Worm (Caenorhabditis elegans): ENCODE results near the gene mpst-1.

Gene mpst-1

DNA sequence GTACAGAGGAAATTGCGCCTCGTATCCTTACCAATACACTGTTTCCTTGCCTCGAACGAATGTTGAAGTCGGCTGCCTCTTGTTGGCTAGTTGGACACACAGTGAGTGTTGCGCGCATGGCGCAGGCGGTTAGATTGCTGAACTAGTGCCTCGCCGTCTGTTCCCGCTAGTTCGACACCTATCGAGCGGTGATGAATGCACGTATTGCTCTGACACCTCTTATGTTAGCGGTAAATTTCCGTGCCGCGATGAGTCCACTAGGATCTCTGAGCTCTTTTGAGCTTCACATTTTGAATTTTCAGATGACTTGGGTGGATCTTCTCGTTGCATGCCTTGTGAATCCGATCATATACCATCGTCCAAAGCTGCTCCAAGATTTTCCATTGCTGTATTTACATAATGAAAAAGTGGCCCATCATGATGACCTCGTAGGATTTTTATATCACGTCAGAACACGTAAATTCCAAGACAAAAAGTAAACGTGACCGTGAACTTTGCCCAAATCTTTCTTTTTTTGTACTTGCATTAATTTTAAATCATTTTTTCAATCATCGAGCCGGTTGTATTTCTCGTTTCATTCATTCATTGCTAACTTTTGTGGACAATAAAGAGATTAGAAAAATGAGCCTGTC lies 43.9 kb downstream of the mpst-1 start, which contains the start of gene F55A11.11 (continued):
- TF ChIP-seq B0261.1 (tag; optimal IDR thresholded peaks at IDR 0.05) = peak; percentile 99
- peak; percentile 65; the same call in 1 of the 2 replicates for TF ChIP-seq C06A6.2 (GFP tag; conservative IDR thresholded peaks at IDR 0.05)
- TF ChIP-seq him-1 (tag; optimal IDR thresholded peaks at IDR 0.05) = peak; percentile 97
- TF ChIP-seq madf-10 (tag; optimal IDR thresholded peaks at IDR 0.05) = peak; percentile 89
- peak; percentile 77 for TF ChIP-seq attf-6 (GFP tag; IDR thresholded peaks at IDR 0.05)
- no peak for TF ChIP-seq F55B11.4 (tag; optimal IDR thresholded peaks at IDR 0.05; ENCODE audit: borderline replicate concordance, insufficient read depth)
- TF ChIP-seq C17E4.6 (GFP tag; IDR thresholded peaks at IDR 0.05) = no peak
- TF ChIP-seq somi-1 (GFP tag; optimal IDR thresholded peaks at IDR 0.05) = peak; percentile 88
- peak; percentile 84; the same call in 1 of the 2 replicates for TF ChIP-seq ztf-6 (GFP tag; IDR thresholded peaks at IDR 0.05)
- TF ChIP-seq chd-7 (tag; optimal IDR thresholded peaks at IDR 0.05) = peak; percentile 92
- peak; percentile 49 for TF ChIP-seq tlf-1 (GFP tag; optimal IDR thresholded peaks at IDR 0.05)
- TF ChIP-seq B0019.2 (GFP tag; conservative IDR thresholded peaks at IDR 0.05) = peak; percentile 76
- peak; percentile 60 for TF ChIP-seq sptf-2 (GFP tag; optimal IDR thresholded peaks at IDR 0.05)
- TF ChIP-seq cebp-2 (GFP tag; IDR thresholded peaks at IDR 0.05) = peak; percentile 92
- peak; percentile 68 for TF ChIP-seq hsf-1 (GFP tag; IDR thresholded peaks at IDR 0.05)
- peak; percentile 97 for TF ChIP-seq lin-26 (GFP tag; IDR thresholded peaks at IDR 0.05)
- TF ChIP-seq rcor-1 (GFP tag; IDR thresholded peaks at IDR 0.05) = peak; percentile 84
- TF ChIP-seq ceh-79 (tag; optimal IDR thresholded peaks at IDR 0.05) = peak; percentile 82
- TF ChIP-seq sdz-38 (tag; optimal IDR thresholded peaks at IDR 0.05) = no peak
- TF ChIP-seq egl-18 (GFP tag; IDR thresholded peaks at IDR 0.05) = peak; percentile 85; the same call in 1 of the 2 replicates
- TF ChIP-seq ceh-27 (GFP tag; optimal IDR thresholded peaks at IDR 0.05) = peak; percentile 91
- TF ChIP-seq snpc-1.1 (tag; optimal IDR thresholded peaks at IDR 0.05; ENCODE audit: insufficient read depth) = peak; percentile 69
- TF ChIP-seq F39B2.1 (GFP tag; IDR thresholded peaks at IDR 0.05) = no peak
- TF ChIP-seq bed-1 (GFP tag; IDR thresholded peaks at IDR 0.05) = 0 out of 2 replicates have a peak, but pooled peaks have one; percentile 42
- no peak for TF ChIP-seq pha-4 (tag; optimal IDR thresholded peaks at IDR 0.05)
- peak; percentile 88 for TF ChIP-seq ztf-28 (GFP tag; IDR thresholded peaks at IDR 0.05)
- TF ChIP-seq F52B5.7 (tag; optimal IDR thresholded peaks at IDR 0.05) = peak; percentile 98
- peak; percentile 42 for TF ChIP-seq nhr-80 (tag; optimal IDR thresholded peaks at IDR 0.05)
- TF ChIP-seq B0035.1 (tag; optimal IDR thresholded peaks at IDR 0.05) = peak; percentile 70
- peak; percentile 61 for TF ChIP-seq lir-1 (GFP tag; conservative IDR thresholded peaks at IDR 0.05)
- peak; percentile 33 for TF ChIP-seq xnd-1 (tag; optimal IDR thresholded peaks at IDR 0.05)
- peak; percentile 96 for TF ChIP-seq nfyb-1 (GFP tag; IDR thresholded peaks at IDR 0.05)
- TF ChIP-seq mxl-1 (tag; optimal IDR thresholded peaks at IDR 0.05) = peak; percentile 94
- TF ChIP-seq snpc-3.4 (tag; optimal IDR thresholded peaks at IDR 0.05) = peak; percentile 78
- TF ChIP-seq Y53G8AR.9 (GFP tag; conservative IDR thresholded peaks at IDR 0.05) = peak; percentile 76
- TF ChIP-seq let-607 (tag; optimal IDR thresholded peaks at IDR 0.05) = peak; percentile 54 to 76
- peak; percentile 88 for TF ChIP-seq pbrm-1 (GFP tag; IDR thresholded peaks at IDR 0.05)
- no peak for TF ChIP-seq ama-1 (optimal IDR thresholded peaks at IDR 0.05)
- TF ChIP-seq ama-1 (GFP tag; optimal IDR thresholded peaks at IDR 0.05) = peak; percentile 55 to 91
- TF ChIP-seq mcd-1 (GFP tag; IDR thresholded peaks at IDR 0.05) = no peak; the same call in 1 of the 2 replicates
- peak; percentile 52 for TF ChIP-seq egrh-3 (GFP tag; IDR thresholded peaks at IDR 0.05)
- peak; percentile 48 for TF ChIP-seq nhr-179 (tag; optimal IDR thresholded peaks at IDR 0.05)
- peak; percentile 90 for TF ChIP-seq let-526 (GFP tag; IDR thresholded peaks at IDR 0.05)
- TF ChIP-seq zfh-2 (GFP tag; conservative IDR thresholded peaks at IDR 0.05) = no peak
- peak; percentile 72 for TF ChIP-seq cebp-1 (GFP tag; IDR thresholded peaks at IDR 0.05)
- TF ChIP-seq cebp-1 (tag; optimal IDR thresholded peaks at IDR 0.05) = peak; percentile 85
- peak; percentile 77 for TF ChIP-seq unc-130 (GFP tag; optimal IDR thresholded peaks at IDR 0.05)
- TF ChIP-seq die-1 (tag; optimal IDR thresholded peaks at IDR 0.05) = peak; percentile 96

Data from whole organism, young adult.